Worm (Caenorhabditis elegans): ENCODE measurements around the gene tbc-18.

DNA sequence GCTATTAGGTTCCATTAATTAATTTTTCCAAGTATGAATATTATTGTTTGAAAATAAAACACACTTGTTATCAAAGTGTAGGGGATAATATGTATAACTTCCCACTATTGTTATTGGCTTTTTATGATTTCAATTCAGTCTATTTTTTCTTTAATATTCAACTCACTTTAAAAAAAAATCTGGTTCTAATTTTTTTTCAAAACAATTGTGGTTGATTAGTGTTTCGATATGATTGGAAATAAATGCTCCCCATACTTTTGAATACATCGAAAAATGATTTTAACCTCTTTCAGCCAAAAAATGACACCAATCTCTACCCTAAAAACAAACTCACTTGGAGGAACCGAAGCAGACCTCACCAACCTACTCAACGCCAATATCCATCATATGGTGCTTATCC is 38.0 kb upstream of the tbc-18 start, which contains the start of gene F55E10.2:
- TF ChIP-seq Y53F4B.3 (GFP tag; IDR thresholded peaks at IDR 0.05) = no peak
- TF ChIP-seq snpc-3.4 (tag; optimal IDR thresholded peaks at IDR 0.05) = no peak
- TF ChIP-seq tlf-1 (GFP tag; optimal IDR thresholded peaks at IDR 0.05) = no peak
- no peak for TF ChIP-seq ets-4 (GFP tag; optimal IDR thresholded peaks at IDR 0.05)

Measured in whole organism, young adult.